Worm (Caenorhabditis elegans): ENCODE results near the gene C53C11.2.

Gene C53C11.2

DNA sequence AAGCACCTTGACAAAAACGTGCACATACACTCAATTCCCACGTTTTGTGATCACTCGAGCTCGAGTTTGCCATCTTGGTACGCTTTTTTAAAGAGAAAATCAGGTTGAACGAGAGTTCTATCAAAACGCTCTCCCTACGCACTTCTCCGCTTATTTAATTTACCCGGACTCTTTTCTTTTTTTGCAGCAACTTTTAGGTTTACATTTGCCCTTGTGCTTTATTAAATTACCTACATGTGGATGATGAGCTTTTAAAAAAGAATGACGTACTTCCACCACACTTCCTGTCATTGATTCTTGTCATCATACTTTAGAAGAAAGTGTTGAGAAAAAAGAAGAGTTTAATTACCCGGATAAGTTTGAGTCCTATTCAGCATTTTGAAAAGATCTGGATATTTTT is 15.7 kb downstream of the C53C11.2 start:
- TF ChIP-seq tab-1 (GFP tag; IDR thresholded peaks at IDR 0.05): no peak

DNA sequence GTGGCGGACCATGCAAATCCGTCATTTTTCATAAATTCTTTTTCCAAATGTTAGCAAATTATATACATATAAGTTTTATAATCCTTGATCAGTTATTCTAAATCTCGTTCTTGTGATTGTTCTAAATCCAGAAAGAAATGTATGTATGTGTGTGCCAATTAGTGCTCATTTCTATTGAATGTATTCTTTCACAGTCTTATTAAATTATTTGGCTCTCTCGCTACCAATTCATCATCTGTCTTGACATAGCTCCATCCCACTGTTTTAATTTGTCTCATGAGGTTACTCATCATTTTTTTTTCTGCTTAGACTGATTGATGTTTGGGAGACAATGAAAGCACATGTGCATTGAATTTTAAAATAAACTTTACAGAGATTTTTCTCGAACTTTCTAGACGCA is 19.0 kb downstream of the C53C11.2 start:
- TF ChIP-seq med-1 (GFP tag; optimal IDR thresholded peaks at IDR 0.05; ENCODE audit: insufficient read depth): no peak

- TF ChIP-seq T22C8.4 (GFP tag; IDR thresholded peaks at IDR 0.05) (no peak), klf-2 (GFP tag; conservative IDR thresholded peaks at IDR 0.05) (no peak), tab-1 (GFP tag; IDR thresholded peaks at IDR 0.05) (no peak)
These were observed 20.3 kb downstream of the C53C11.2 start for ce11 chrX:17356748-17357147.

DNA sequence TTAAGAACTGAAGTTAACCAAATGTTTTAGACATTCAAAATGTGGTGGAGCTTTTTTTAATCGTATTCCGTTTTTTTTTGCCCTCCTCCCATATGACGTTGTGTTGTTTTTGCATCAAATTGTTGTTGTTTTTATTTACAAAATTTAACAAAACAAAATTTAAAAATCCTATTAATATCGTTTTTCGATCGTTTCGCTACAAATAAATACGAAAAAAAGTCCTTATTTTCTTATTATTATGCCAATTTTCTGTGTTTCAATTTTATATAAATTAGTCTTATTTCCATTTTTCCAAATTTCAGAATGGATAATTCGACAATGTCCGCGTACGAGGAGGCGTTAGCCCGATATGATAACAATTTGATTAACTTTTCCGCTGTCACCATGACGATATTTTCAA is 23.0 kb downstream of the C53C11.2 start, which contains the start of gene npr-36:
npr-36 (plus strand) TSS at position 301 of the 400 bp plus-strand sequence.
- TF ChIP-seq ztf-29 (GFP tag; IDR thresholded peaks at IDR 0.05) (no peak), tab-1 (GFP tag; IDR thresholded peaks at IDR 0.05) (no peak), T22C8.4 (GFP tag; IDR thresholded peaks at IDR 0.05) (no peak), med-1 (GFP tag; optimal IDR thresholded peaks at IDR 0.05; ENCODE audit: insufficient read depth) (no peak), cog-1 (tag; optimal IDR thresholded peaks at IDR 0.05) (no peak), flt-1 (GFP tag; IDR thresholded peaks at IDR 0.05) (no peak), ref-1 (GFP tag; conservative IDR thresholded peaks at IDR 0.05) (no peak), klf-2 (GFP tag; conservative IDR thresholded peaks at IDR 0.05) (no peak), ztf-23 (GFP tag; IDR thresholded peaks at IDR 0.05) (no peak)

- TF ChIP-seq tab-1 (GFP tag; IDR thresholded peaks at IDR 0.05) (no peak), cog-1 (tag; optimal IDR thresholded peaks at IDR 0.05) (no peak), flt-1 (GFP tag; IDR thresholded peaks at IDR 0.05) (no peak), med-1 (GFP tag; optimal IDR thresholded peaks at IDR 0.05; ENCODE audit: insufficient read depth) (no peak), ztf-23 (GFP tag; IDR thresholded peaks at IDR 0.05) (no peak), klf-2 (GFP tag; conservative IDR thresholded peaks at IDR 0.05) (no peak), ztf-29 (GFP tag; IDR thresholded peaks at IDR 0.05) (no peak), T22C8.4 (GFP tag; IDR thresholded peaks at IDR 0.05) (no peak), ref-1 (GFP tag; conservative IDR thresholded peaks at IDR 0.05) (no peak)
These were observed 26.1 kb downstream of the C53C11.2 start, which contains the start of gene F10D7.11 for ce11 chrX:17362529-17362928. F10D7.11 (plus strand) TSS chrX:17362829.

DNA sequence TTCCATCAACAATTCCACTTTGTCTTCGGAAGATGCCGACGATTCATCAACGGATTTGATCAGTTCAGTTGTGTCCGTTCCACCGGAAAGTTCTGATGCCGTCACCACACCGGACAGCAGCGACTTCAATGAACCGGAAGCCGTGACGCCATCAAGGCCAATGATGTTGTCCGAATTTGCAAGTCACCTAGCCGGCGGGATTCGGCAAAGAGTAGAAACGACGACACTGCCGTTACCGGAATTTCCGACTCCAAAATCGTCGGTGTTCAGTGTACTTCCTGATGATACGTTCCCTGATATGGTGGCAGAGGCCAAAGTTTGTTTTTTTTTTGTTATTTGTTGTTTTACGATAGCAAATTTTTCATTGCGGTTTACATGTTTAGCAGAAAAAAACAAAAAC is 27.1 kb downstream of the C53C11.2 start:
- no peak for TF ChIP-seq ztf-23 (GFP tag; IDR thresholded peaks at IDR 0.05)
- TF ChIP-seq ref-1 (GFP tag; conservative IDR thresholded peaks at IDR 0.05): no peak
- no peak for TF ChIP-seq med-1 (GFP tag; optimal IDR thresholded peaks at IDR 0.05; ENCODE audit: insufficient read depth)
- no peak for TF ChIP-seq T22C8.4 (GFP tag; IDR thresholded peaks at IDR 0.05)
- TF ChIP-seq ztf-29 (GFP tag; IDR thresholded peaks at IDR 0.05): no peak
- no peak for TF ChIP-seq flt-1 (GFP tag; IDR thresholded peaks at IDR 0.05)
- TF ChIP-seq cog-1 (tag; optimal IDR thresholded peaks at IDR 0.05): no peak
- no peak for TF ChIP-seq klf-2 (GFP tag; conservative IDR thresholded peaks at IDR 0.05)
- no peak for TF ChIP-seq tab-1 (GFP tag; IDR thresholded peaks at IDR 0.05)

DNA sequence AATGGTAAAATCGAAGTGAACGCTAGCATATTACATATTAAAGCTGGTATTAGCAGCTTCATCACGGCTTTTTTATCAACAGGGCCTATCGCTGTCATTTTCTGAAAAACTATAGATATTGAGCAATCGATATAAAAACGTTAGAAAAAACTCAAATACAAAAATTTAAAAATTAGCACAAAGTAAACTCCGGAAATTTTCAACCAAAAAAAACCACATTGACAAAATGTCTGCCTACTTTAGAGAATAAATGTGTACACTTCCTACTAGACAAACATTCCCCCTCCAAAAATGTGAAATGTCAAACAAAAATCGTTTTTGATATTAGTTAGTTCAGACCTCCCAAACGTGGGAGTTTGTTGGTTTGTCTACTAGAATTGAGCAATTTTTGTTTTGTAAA is 32.1 kb downstream of the C53C11.2 start, which contains the start of gene mfsd-10:
mfsd-10 (minus strand) TSS at position 101 of the 400 bp plus-strand sequence.
- no peak for TF ChIP-seq med-1 (GFP tag; optimal IDR thresholded peaks at IDR 0.05; ENCODE audit: insufficient read depth)
- TF ChIP-seq klf-2 (GFP tag; conservative IDR thresholded peaks at IDR 0.05): no peak
- TF ChIP-seq ztf-29 (GFP tag; IDR thresholded peaks at IDR 0.05): no peak
- no peak for TF ChIP-seq tab-1 (GFP tag; IDR thresholded peaks at IDR 0.05)
- TF ChIP-seq T22C8.4 (GFP tag; IDR thresholded peaks at IDR 0.05): no peak
- TF ChIP-seq cog-1 (tag; optimal IDR thresholded peaks at IDR 0.05): no peak
- TF ChIP-seq ztf-23 (GFP tag; IDR thresholded peaks at IDR 0.05): no peak
- no peak for TF ChIP-seq ref-1 (GFP tag; conservative IDR thresholded peaks at IDR 0.05)
- no peak for TF ChIP-seq flt-1 (GFP tag; IDR thresholded peaks at IDR 0.05)

- TF ChIP-seq T22C8.4 (GFP tag; IDR thresholded peaks at IDR 0.05): no peak
- no peak for TF ChIP-seq med-1 (GFP tag; optimal IDR thresholded peaks at IDR 0.05; ENCODE audit: insufficient read depth)
- TF ChIP-seq ztf-29 (GFP tag; IDR thresholded peaks at IDR 0.05): no peak
- no peak for TF ChIP-seq ztf-23 (GFP tag; IDR thresholded peaks at IDR 0.05)
- TF ChIP-seq tab-1 (GFP tag; IDR thresholded peaks at IDR 0.05): no peak
- TF ChIP-seq klf-2 (GFP tag; conservative IDR thresholded peaks at IDR 0.05): no peak
- no peak for TF ChIP-seq cog-1 (tag; optimal IDR thresholded peaks at IDR 0.05)
- TF ChIP-seq ref-1 (GFP tag; conservative IDR thresholded peaks at IDR 0.05): no peak
- TF ChIP-seq flt-1 (GFP tag; IDR thresholded peaks at IDR 0.05): no peak
These were observed 33.1 kb downstream of the C53C11.2 start for ce11 chrX:17369514-17369913.

DNA sequence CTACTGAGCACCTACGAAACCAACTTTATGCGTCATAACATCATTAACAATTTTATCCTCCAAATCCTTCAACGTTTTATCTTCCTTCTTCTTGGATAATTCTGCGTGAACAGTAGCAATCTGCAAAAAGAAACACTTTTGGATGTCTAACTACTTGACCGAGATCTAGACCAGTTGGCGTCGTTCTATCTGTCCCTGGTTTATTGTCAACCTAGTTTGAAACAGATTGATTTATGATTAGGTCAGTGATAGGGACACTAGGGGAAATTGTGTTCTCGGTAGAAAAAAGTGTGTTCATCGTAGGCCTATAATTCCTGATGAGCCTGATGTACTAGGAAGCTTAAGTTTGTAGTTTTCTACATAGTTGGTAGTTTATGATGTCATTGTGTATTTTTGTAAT is 37.5 kb downstream of the C53C11.2 start:
- TF ChIP-seq klf-2 (GFP tag; conservative IDR thresholded peaks at IDR 0.05) (no peak), T22C8.4 (GFP tag; IDR thresholded peaks at IDR 0.05) (no peak), ztf-29 (GFP tag; IDR thresholded peaks at IDR 0.05) (no peak), tab-1 (GFP tag; IDR thresholded peaks at IDR 0.05) (no peak), flt-1 (GFP tag; IDR thresholded peaks at IDR 0.05) (no peak)

DNA sequence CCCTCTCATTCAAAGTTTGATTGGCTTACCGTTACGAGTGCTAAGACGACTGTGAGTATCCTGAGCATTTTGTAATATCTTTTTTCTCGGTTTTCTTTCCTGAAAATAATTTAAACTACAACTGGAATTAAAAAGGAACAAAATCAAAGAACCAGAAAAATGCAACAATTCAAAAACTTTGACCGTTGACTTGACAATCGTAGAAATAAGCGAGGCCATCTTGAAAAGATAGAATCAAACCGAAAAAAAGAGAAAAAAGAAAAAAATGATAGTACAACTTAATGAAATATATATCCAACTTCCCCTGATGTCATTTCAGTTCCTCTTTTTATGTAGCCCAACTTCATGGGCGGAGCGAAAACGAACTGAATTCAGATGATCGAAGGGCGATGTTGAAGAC is 38.1 kb downstream of the C53C11.2 start, which contains the start of gene F10D7.3:
F10D7.3 (minus strand) TSS at position 101 of the 400 bp plus-strand sequence.
- TF ChIP-seq tab-1 (GFP tag; IDR thresholded peaks at IDR 0.05) (no peak), med-1 (GFP tag; optimal IDR thresholded peaks at IDR 0.05; ENCODE audit: insufficient read depth) (no peak), klf-2 (GFP tag; conservative IDR thresholded peaks at IDR 0.05) (no peak), ztf-29 (GFP tag; IDR thresholded peaks at IDR 0.05) (no peak), T22C8.4 (GFP tag; IDR thresholded peaks at IDR 0.05) (no peak), cog-1 (tag; optimal IDR thresholded peaks at IDR 0.05) (no peak), flt-1 (GFP tag; IDR thresholded peaks at IDR 0.05) (no peak), ref-1 (GFP tag; conservative IDR thresholded peaks at IDR 0.05) (no peak), ztf-23 (GFP tag; IDR thresholded peaks at IDR 0.05) (no peak)

- TF ChIP-seq cog-1 (tag; optimal IDR thresholded peaks at IDR 0.05): no peak
- TF ChIP-seq flt-1 (GFP tag; IDR thresholded peaks at IDR 0.05): no peak
- TF ChIP-seq ref-1 (GFP tag; conservative IDR thresholded peaks at IDR 0.05): no peak
- TF ChIP-seq tab-1 (GFP tag; IDR thresholded peaks at IDR 0.05): no peak
- TF ChIP-seq klf-2 (GFP tag; conservative IDR thresholded peaks at IDR 0.05): no peak
- no peak for TF ChIP-seq ztf-23 (GFP tag; IDR thresholded peaks at IDR 0.05)
- TF ChIP-seq T22C8.4 (GFP tag; IDR thresholded peaks at IDR 0.05): no peak
- no peak for TF ChIP-seq ztf-29 (GFP tag; IDR thresholded peaks at IDR 0.05)
- no peak for TF ChIP-seq med-1 (GFP tag; optimal IDR thresholded peaks at IDR 0.05; ENCODE audit: insufficient read depth)
These were observed 39.4 kb downstream of the C53C11.2 start for ce11 chrX:17375877-17376276.

All from whole organism, midembryonic.